Fruit fly (Drosophila melanogaster): ENCODE results near the gene Phlpp.

Gene Phlpp

DNA sequence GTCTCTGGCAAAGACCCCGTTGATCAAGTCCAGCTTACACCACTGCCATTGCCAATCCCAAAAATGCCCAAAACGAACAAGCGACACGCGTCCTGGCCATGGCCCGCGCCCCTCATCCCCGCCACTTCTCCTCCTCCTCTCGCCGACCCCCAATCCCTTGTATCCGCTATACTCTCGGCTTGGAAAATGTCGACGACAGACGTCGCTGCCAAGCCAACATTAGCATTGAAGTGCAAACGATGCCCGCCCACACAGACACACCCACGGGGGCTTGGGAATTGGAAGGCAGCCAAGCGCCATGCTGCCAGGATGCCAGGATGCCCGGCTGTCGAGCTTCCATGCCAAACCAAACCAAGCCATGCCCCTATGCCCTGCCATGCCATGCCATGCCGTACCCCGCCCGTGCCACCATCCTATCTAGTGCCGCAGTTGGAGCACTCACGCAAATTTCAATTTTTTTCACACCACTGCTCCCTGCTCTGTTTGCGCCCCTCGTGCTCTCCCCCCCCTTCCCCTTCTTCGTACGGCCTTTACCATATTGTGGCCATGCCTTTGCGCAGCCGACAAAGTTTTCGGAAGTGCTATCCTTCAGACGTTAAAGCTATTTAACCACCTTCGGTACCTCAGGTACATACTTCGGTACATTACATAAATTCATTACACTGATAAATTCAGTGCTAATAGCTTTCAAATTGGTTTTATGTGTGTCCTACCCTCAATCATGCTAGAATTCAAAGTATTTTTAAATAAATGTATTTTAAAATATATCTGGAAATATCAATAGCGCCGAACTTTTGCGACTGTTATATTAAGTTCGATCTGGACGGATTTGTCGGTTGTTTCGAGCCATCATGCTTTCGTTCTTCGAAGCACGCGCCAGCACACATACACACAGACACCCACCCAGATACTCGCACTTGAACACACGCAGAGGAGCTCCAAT is 37.4 kb upstream of the Phlpp start (continued):
- TF ChIP-seq CG32767 (GFP tag; IDR thresholded peaks at IDR 0.05) (peak; percentile 74; the same call in 1 of the 2 replicates), CG17912 (GFP tag; optimal IDR thresholded peaks at IDR 0.05) (no peak), Taf1 (GFP tag; IDR thresholded peaks at IDR 0.05) (peak; percentile 27; the same call in 1 of the 2 replicates), CG9932 (GFP tag; IDR thresholded peaks at IDR 0.05) (peak; percentile 62), Sin3A (optimal IDR thresholded peaks at IDR 0.05) (no peak), CG12104 (GFP tag; optimal IDR thresholded peaks at IDR 0.05) (peak; percentile 51), MBD-R2 (GFP tag; IDR thresholded peaks at IDR 0.05) (0 out of 2 replicates have a peak, but pooled peaks have one; percentile 24), Kr (GFP tag; optimal IDR thresholded peaks at IDR 0.05) (no peak), gcm (GFP tag; optimal IDR thresholded peaks at IDR 0.05) (peak; percentile 72), B-H1 (GFP tag; IDR thresholded peaks at IDR 0.05) (no peak), CG18764 (GFP tag; optimal IDR thresholded peaks at IDR 0.05) (peak; percentile 34), ssp (GFP tag; IDR thresholded peaks at IDR 0.05) (peak; percentile 51), bab2 (GFP tag; optimal IDR thresholded peaks at IDR 0.05) (peak; percentile 39), CG11085 (GFP tag; IDR thresholded peaks at IDR 0.05) (0 out of 2 replicates have a peak, but pooled peaks have one; percentile 25), CG7963 (GFP tag; IDR thresholded peaks at IDR 0.05; ENCODE audit: partially characterized antibody) (no peak), CG13424 (tag; optimal IDR thresholded peaks at IDR 0.05) (peak; percentile 89), Gug (GFP tag; IDR thresholded peaks at IDR 0.05) (peak; percentile 53; the same call in 1 of the 4 replicates), Nf-YA (GFP tag; IDR thresholded peaks at IDR 0.05) (peak; percentile 38; the same call in 1 of the 2 replicates), grn (GFP tag; optimal IDR thresholded peaks at IDR 0.05) (no peak), Atf3 (GFP tag; optimal IDR thresholded peaks at IDR 0.05) (no peak), Dbx (GFP tag; IDR thresholded peaks at IDR 0.05) (peak; percentile 69; the same call in 2 of the 3 replicates), gfzf (GFP tag; optimal IDR thresholded peaks at IDR 0.05) (no peak), Fer1 (GFP tag; optimal IDR thresholded peaks at IDR 0.05) (peak; percentile 89), CG7556 (GFP tag; optimal IDR thresholded peaks at IDR 0.05) (peak; percentile 93), Doc2 (GFP tag; IDR thresholded peaks at IDR 0.05) (no peak), CG17186 (GFP tag; optimal IDR thresholded peaks at IDR 0.05) (no peak), CG15514 (GFP tag; optimal IDR thresholded peaks at IDR 0.05) (peak; percentile 43), Usf (GFP tag; optimal IDR thresholded peaks at IDR 0.05) (peak; percentile 32), CG10267 (tag; optimal IDR thresholded peaks at IDR 0.05) (peak; percentile 68), org-1 (GFP tag; optimal IDR thresholded peaks at IDR 0.05) (peak; percentile 84), CG30020 (tag; optimal IDR thresholded peaks at IDR 0.05) (peak; percentile 45), bsh (GFP tag; optimal IDR thresholded peaks at IDR 0.05) (peak; percentile 81 to 82), tx (GFP tag; optimal IDR thresholded peaks at IDR 0.05) (no peak), CG32772 (GFP tag; IDR thresholded peaks at IDR 0.05) (no peak), Nf-YC (tag; optimal IDR thresholded peaks at IDR 0.05) (peak; percentile 71), dpn (GFP tag; optimal IDR thresholded peaks at IDR 0.05) (peak; percentile 4 to 72), Hmx (GFP tag; optimal IDR thresholded peaks at IDR 0.05) (no peak), Bdp1 (GFP tag; optimal IDR thresholded peaks at IDR 0.05) (peak; percentile 35), tna (GFP tag; IDR thresholded peaks at IDR 0.05; ENCODE audit: partially characterized antibody) (no peak), Myb (GFP tag; optimal IDR thresholded peaks at IDR 0.05) (peak; percentile 24), pan (optimal IDR thresholded peaks at IDR 0.05) (no peak), pan (GFP tag; optimal IDR thresholded peaks at IDR 0.05 in 1 of 2, IDR thresholded peaks at IDR 0.05 in 1 of 2) (peak in 1 of 2 experiments; percentile 66), hb (GFP tag; IDR thresholded peaks at IDR 0.05; ENCODE audit: partially characterized antibody) (no peak), vfl (GFP tag; optimal IDR thresholded peaks at IDR 0.05) (no peak), CG13123 (GFP tag; optimal IDR thresholded peaks at IDR 0.05) (peak; percentile 13), CG10321 (GFP tag; IDR thresholded peaks at IDR 0.05) (no peak), CG7987 (GFP tag; optimal IDR thresholded peaks at IDR 0.05) (peak; percentile 3), lab (GFP tag; optimal IDR thresholded peaks at IDR 0.05) (peak; percentile 83), CG6254 (GFP tag; optimal IDR thresholded peaks at IDR 0.05) (peak; percentile 49)

All from whole organism, embryonic.